Fruit fly (Drosophila melanogaster): ENCODE measurements around the gene CG15514.

dm6 chr3R:29905164-29905563 lies 43.9 kb upstream of the CG15514 start, which contains the start of gene CG15515:
- TF ChIP-seq CG9705 (GFP tag; optimal IDR thresholded peaks at IDR 0.05), result no peak
- TF ChIP-seq lola (GFP tag; optimal IDR thresholded peaks at IDR 0.05), result no peak
- no peak for TF ChIP-seq Hnf4 (GFP tag; optimal IDR thresholded peaks at IDR 0.05)
- no peak for TF ChIP-seq fru (GFP tag; optimal IDR thresholded peaks at IDR 0.05)
- TF ChIP-seq OdsH (GFP tag; optimal IDR thresholded peaks at IDR 0.05), result no peak
- TF ChIP-seq Mio (GFP tag; optimal IDR thresholded peaks at IDR 0.05), result no peak
- no peak for TF ChIP-seq Abd-B (GFP tag; optimal IDR thresholded peaks at IDR 0.05)
- no peak for TF ChIP-seq sv (GFP tag; optimal IDR thresholded peaks at IDR 0.05)
- no peak for TF ChIP-seq h (GFP tag; optimal IDR thresholded peaks at IDR 0.05)
- no peak for TF ChIP-seq pan (optimal IDR thresholded peaks at IDR 0.05)
- TF ChIP-seq br (GFP tag; optimal IDR thresholded peaks at IDR 0.05), result no peak
- TF ChIP-seq tai (GFP tag; optimal IDR thresholded peaks at IDR 0.05), result no peak

Data from whole organism, wandering third instar larva.